Worm (Caenorhabditis elegans) whole organism, young adult: ENCODE results near the gene anmt-1.
A peak's percentile ranks its signal among the peaks of the same experiment; 100 is the strongest.

ENCODE experiments used
- T07F8.4 ChIP-seq: sonication (generic microtip); optimal IDR thresholded peaks from 2 replicates; lab custom pipeline; 2016; ENCODE audit warnings: mild to moderate bottlenecking, missing genetic modification characterization, moderate library complexity, missing compliant biosample characterization
- bed-1 ChIP-seq: fragments of 200-800 bp; sonication (Bioruptor generic); IDR thresholded peaks from 2 replicates; pipeline ENCODE4 v1.3.6; 2022; ENCODE audit warnings: missing genetic modification reagents, missing genetic modification characterization, missing compliant biosample characterization
- cebp-1 ChIP-seq, 2 experiments: fragments of 200-800 bp in 1 of 2; sonication (Bioruptor generic) in 1 of 2; sonication (generic microtip) in 1 of 2; IDR thresholded peaks in 1 of 2; optimal IDR thresholded peaks in 1 of 2; 2 replicates each; pipeline versions ENCODE4 v1.3.6 to Lab custom; 2017 to 2022; ENCODE audit warnings: missing compliant biosample characterization in 2 of 2, missing genetic modification characterization in 2 of 2, mild to moderate bottlenecking in 1 of 2, missing genetic modification reagents in 1 of 2, moderate library complexity in 1 of 2
- die-1 ChIP-seq: sonication (generic microtip); optimal IDR thresholded peaks from 2 replicates; lab custom pipeline; 2016; ENCODE audit warnings: missing genotype, mild to moderate bottlenecking, missing genetic modification characterization, missing compliant biosample characterization
- dpl-1 ChIP-seq: fragments of 150-350 bp; optimal IDR thresholded peaks from 2 replicates; lab custom pipeline; 2014; ENCODE audit warnings: missing biosample characterization, missing genetic modification reagents, missing genetic modification characterization
- lin-26 ChIP-seq: fragments of 200-800 bp; sonication (Bioruptor generic); IDR thresholded peaks from 2 replicates; pipeline ENCODE4 v1.3.6; 2022; ENCODE audit warnings: missing genetic modification reagents, missing genetic modification characterization, missing compliant biosample characterization
- lin-40 ChIP-seq: sonication (generic microtip); optimal IDR thresholded peaks from 2 replicates; lab custom pipeline; 2016; ENCODE audit warnings: missing genetic modification characterization, mild to moderate bottlenecking, missing compliant biosample characterization, missing genotype, missing genetic modification reagents
- madf-10 ChIP-seq: sonication (generic microtip); optimal IDR thresholded peaks from 2 replicates; lab custom pipeline; 2016; ENCODE audit warnings: mild to moderate bottlenecking, missing genetic modification characterization, missing compliant biosample characterization
- madf-3 ChIP-seq: fragments of 200-800 bp; sonication (Bioruptor generic); IDR thresholded peaks from 2 replicates; pipeline ENCODE4 v1.3.6; 2022; ENCODE audit warnings: missing genetic modification reagents, missing genetic modification characterization, missing compliant biosample characterization
- madf-6 ChIP-seq: fragments of 200-800 bp; sonication (Bioruptor generic); IDR thresholded peaks from 2 replicates; pipeline ENCODE4 v1.3.6; 2022; ENCODE audit warnings: missing genetic modification reagents, missing genetic modification characterization, missing compliant biosample characterization
- madf-8 ChIP-seq: fragments of 200-800 bp; sonication (Bioruptor generic); conservative IDR thresholded peaks from 2 replicates; pipeline ENCODE4 v1.3.6; 2022; ENCODE audit warnings: missing genetic modification reagents, missing genetic modification characterization, missing compliant biosample characterization
- mcd-1 ChIP-seq: fragments of 200-800 bp; sonication (Bioruptor generic); IDR thresholded peaks from 2 replicates; pipeline ENCODE4 v1.3.6; 2022; ENCODE audit warnings: missing genetic modification reagents, missing genetic modification characterization, missing compliant biosample characterization
- mes-4 ChIP-seq: sonication (generic microtip); optimal IDR thresholded peaks from 2 replicates; lab custom pipeline; 2016; ENCODE audit warnings: missing genotype, missing genetic modification characterization, missing compliant biosample characterization
- nfya-1 ChIP-seq: sonication (generic microtip); optimal IDR thresholded peaks from 2 replicates; lab custom pipeline; 2017; ENCODE audit warnings: antibody characterized with exemption, missing compliant biosample characterization, missing genetic modification characterization, borderline replicate concordance; ENCODE audit not compliant: insufficient read depth
- nhr-27 ChIP-seq: fragments of 200-800 bp; sonication (Bioruptor generic); optimal IDR thresholded peaks from 2 replicates; lab custom pipeline; 2018; ENCODE audit warnings: mild to moderate bottlenecking, missing genetic modification characterization, moderate library complexity, missing compliant biosample characterization
- sea-2 ChIP-seq: fragments of 200-800 bp; sonication (Bioruptor generic); IDR thresholded peaks from 2 replicates; pipeline ENCODE4 v1.3.6; 2022; ENCODE audit warnings: missing genetic modification characterization, missing compliant biosample characterization
- snpc-4 ChIP-seq, 5 experiments: fragments of 150-350 bp in 1 of 5; sonication (generic microtip) in 4 of 5; optimal IDR thresholded peaks; 2 replicates each; lab custom pipeline; 2014 to 2018; ENCODE audit warnings: missing genetic modification characterization in 5 of 5, missing biosample characterization in 3 of 5, antibody characterized with exemption in 2 of 5, mild to moderate bottlenecking in 2 of 5, missing compliant biosample characterization in 2 of 5, missing genotype in 2 of 5, moderate library complexity in 2 of 5, missing genetic modification reagents in 1 of 5
- tbp1 ChIP-seq: fragments of 200-800 bp; sonication (Bioruptor generic); optimal IDR thresholded peaks from 2 replicates; lab custom pipeline; 2018; ENCODE audit warnings: mild to moderate bottlenecking, missing genetic modification characterization, missing compliant biosample characterization

anmt-1 gene

DNA sequence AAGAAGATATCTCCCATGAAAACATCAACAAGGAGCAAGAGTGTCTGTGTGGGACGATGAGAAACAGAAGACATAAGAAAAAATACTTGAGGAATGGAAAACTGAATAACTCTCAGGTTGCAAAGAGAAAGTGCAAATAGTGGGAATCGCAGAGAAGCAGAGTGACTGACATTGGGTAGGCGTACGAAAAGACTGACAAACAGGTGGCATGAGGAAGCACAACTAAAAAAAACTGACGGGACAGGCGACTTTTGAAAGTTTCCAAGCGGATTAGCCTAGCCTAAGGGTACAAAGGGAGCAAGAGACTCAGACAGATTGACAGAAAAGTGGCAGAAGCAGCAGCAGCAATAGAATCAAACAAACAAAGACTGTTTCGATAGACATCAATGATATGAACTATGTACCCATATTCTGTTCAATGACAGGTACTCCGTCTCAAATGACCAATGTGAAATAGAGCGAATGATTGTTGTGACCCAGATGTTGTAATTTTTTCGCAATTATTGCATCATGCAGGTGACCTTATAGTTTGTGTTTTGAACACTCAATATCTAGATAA lies 49.8 kb downstream of the anmt-1 start (continued):
- TF ChIP-seq tbp1 (no peak), T07F8.4 (no peak), bed-1 (no peak), madf-6 (GFP tag; lab: Robert Waterston, UW) (peak; percentile 41; the same call in 1 of the 2 replicates), madf-3 (no peak), lin-40 (tag; lab: Kevin White, UChicago) (peak; percentile 8), snpc-4 (GFP tag; optimal IDR thresholded peaks at IDR 0.05; lab: Kevin White, UChicago) (no peak), snpc-4 (tag; optimal IDR thresholded peaks at IDR 0.05; lab: Kevin White, UChicago) (peak in 1 of 4 experiments; percentile 1), lin-26 (no peak), mcd-1 (GFP tag; lab: Robert Waterston, UW) (no peak), mes-4 (no peak), sea-2 (no peak), nhr-27 (no peak), madf-8 (GFP tag; lab: Robert Waterston, UW) (no peak), madf-10 (no peak), die-1 (tag; lab: Kevin White, UChicago) (no peak), nfya-1 (tag; lab: Kevin White, UChicago) (no peak), cebp-1 (GFP tag; IDR thresholded peaks at IDR 0.05; lab: Robert Waterston, UW) (no peak), cebp-1 (tag; optimal IDR thresholded peaks at IDR 0.05; lab: Kevin White, UChicago) (peak; percentile 55), dpl-1 (no peak)
